Worm (Caenorhabditis elegans): ENCODE results near the gene mrp-2.

Gene mrp-2

DNA sequence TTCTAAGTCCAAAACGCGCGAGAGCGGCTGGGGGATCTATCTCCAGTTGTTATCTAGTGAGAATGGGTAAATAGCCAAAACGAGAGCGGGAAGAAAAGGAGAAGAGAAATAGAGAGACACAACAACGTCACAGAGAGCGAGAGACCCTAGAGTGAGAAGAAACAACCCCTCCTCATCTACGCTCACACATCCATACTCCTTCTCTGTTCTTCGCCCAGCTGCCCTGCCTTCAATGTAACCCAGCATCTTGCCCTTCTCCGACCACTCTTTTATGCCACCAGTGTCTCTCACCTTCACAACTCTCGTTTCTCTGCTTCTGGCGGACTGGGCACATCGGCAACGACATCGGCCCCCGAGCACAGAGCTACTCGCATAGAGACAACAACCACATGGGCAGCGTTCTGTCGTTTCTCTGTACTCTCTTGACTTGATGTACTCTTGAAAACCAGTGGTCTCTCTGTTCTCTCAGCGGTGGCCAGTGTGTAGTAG is 20.8 kb upstream of the mrp-2 start (continued):
- TF ChIP-seq fkh-6 (tag; optimal IDR thresholded peaks at IDR 0.05) (peak; percentile 39), sdc-2 (tag; optimal IDR thresholded peaks at IDR 0.05) (peak; percentile 91), tbx-2 (tag; optimal IDR thresholded peaks at IDR 0.05) (peak; percentile 94), npax-4 (tag; optimal IDR thresholded peaks at IDR 0.05) (no peak), C08G9.2 (tag; optimal IDR thresholded peaks at IDR 0.05) (peak; percentile 56), pax-1 (tag; optimal IDR thresholded peaks at IDR 0.05) (peak; percentile 27), elt-4 (tag; optimal IDR thresholded peaks at IDR 0.05) (no peak), elt-2 (tag; optimal IDR thresholded peaks at IDR 0.05) (no peak), C38D4.7 (GFP tag; optimal IDR thresholded peaks at IDR 0.05) (no peak), syd-9 (tag; optimal IDR thresholded peaks at IDR 0.05) (peak; percentile 84), rnt-1 (tag; optimal IDR thresholded peaks at IDR 0.05) (peak; percentile 92), ets-4 (tag; optimal IDR thresholded peaks at IDR 0.05) (no peak), odd-2 (tag; optimal IDR thresholded peaks at IDR 0.05) (no peak), fkh-10 (GFP tag; optimal IDR thresholded peaks at IDR 0.05) (peak; percentile 21), tbx-7 (tag; optimal IDR thresholded peaks at IDR 0.05) (peak; percentile 55), ceh-30 (tag; optimal IDR thresholded peaks at IDR 0.05) (peak; percentile 65), ttx-3 (tag; optimal IDR thresholded peaks at IDR 0.05) (no peak), mec-3 (tag; optimal IDR thresholded peaks at IDR 0.05; ENCODE audit: borderline replicate concordance) (peak; percentile 61), che-1 (tag; optimal IDR thresholded peaks at IDR 0.05) (no peak), ceh-45 (GFP tag; IDR thresholded peaks at IDR 0.05) (0 out of 2 replicates have a peak, but pooled peaks have one; percentile 52), ceh-9 (tag; optimal IDR thresholded peaks at IDR 0.05) (no peak), ceh-18 (tag; optimal IDR thresholded peaks at IDR 0.05) (peak; percentile 97), ahr-1 (tag; optimal IDR thresholded peaks at IDR 0.05) (no peak), lin-11 (tag; optimal IDR thresholded peaks at IDR 0.05) (no peak), ceh-24 (tag; optimal IDR thresholded peaks at IDR 0.05) (no peak), pqm-1 (tag; optimal IDR thresholded peaks at IDR 0.05) (no peak), unc-86 (tag; optimal IDR thresholded peaks at IDR 0.05) (peak; percentile 16), ceh-19 (GFP tag; optimal IDR thresholded peaks at IDR 0.05) (peak; percentile 17), K02D7.2 (tag; optimal IDR thresholded peaks at IDR 0.05) (no peak), hlh-30 (tag; optimal IDR thresholded peaks at IDR 0.05; ENCODE audit: insufficient read depth) (peak; percentile 88), madf-2 (tag; optimal IDR thresholded peaks at IDR 0.05) (peak; percentile 38), dve-1 (tag; optimal IDR thresholded peaks at IDR 0.05) (no peak), pros-1 (tag; optimal IDR thresholded peaks at IDR 0.05) (peak; percentile 70), lim-6 (tag; optimal IDR thresholded peaks at IDR 0.05) (no peak), pha-4 (tag; optimal IDR thresholded peaks at IDR 0.05) (no peak), hlh-13 (GFP tag; optimal IDR thresholded peaks at IDR 0.05) (peak; percentile 7), sox-4 (tag; optimal IDR thresholded peaks at IDR 0.05) (peak; percentile 27), ceh-31 (tag; optimal IDR thresholded peaks at IDR 0.05) (peak; percentile 88), hlh-6 (tag; optimal IDR thresholded peaks at IDR 0.05) (peak; percentile 51), ceh-14 (tag; optimal IDR thresholded peaks at IDR 0.05) (peak; percentile 60), hlh-8 (tag; optimal IDR thresholded peaks at IDR 0.05) (peak; percentile 90), sox-2 (GFP tag; IDR thresholded peaks at IDR 0.05) (no peak), ref-2 (tag; optimal IDR thresholded peaks at IDR 0.05) (peak; percentile 87), ceh-48 (tag; optimal IDR thresholded peaks at IDR 0.05) (no peak)

DNA sequence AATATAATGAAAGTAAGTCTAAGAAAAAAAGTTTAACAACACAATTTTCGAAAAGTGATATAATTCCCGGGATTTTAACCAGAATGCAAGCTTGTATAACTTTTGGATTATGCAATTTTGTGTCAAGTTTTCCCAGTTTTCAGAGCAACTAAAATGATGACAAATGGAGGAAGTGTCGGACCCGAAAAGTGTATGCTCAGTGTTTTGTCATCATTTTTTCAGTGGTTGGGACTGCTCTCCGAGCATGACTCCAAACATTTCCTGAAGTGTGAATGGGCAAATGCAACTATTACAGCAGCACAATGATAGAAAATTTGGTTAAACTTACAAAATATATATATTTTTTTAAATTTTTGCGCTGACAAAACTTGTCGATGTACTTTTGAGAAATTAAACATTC is 18.6 kb upstream of the mrp-2 start:
- TF ChIP-seq hlh-8 (tag; optimal IDR thresholded peaks at IDR 0.05) (no peak), elt-2 (tag; optimal IDR thresholded peaks at IDR 0.05) (no peak), Y22D7AL.16 (tag; optimal IDR thresholded peaks at IDR 0.05) (no peak), ceh-19 (GFP tag; optimal IDR thresholded peaks at IDR 0.05) (no peak), unc-42 (tag; optimal IDR thresholded peaks at IDR 0.05) (no peak), nhr-232 (tag; optimal IDR thresholded peaks at IDR 0.05) (no peak), T23F11.4 (GFP tag; optimal IDR thresholded peaks at IDR 0.05) (no peak), C38D4.7 (GFP tag; optimal IDR thresholded peaks at IDR 0.05) (no peak), tbx-7 (tag; optimal IDR thresholded peaks at IDR 0.05) (no peak), ceh-48 (tag; optimal IDR thresholded peaks at IDR 0.05) (no peak)
